Fruit fly (Drosophila melanogaster): ENCODE measurements around the gene CG46448.

CG46448 gene

dm6 chr2L:2348479-2348878 is 43.0 kb upstream of the CG46448 start (continued):
- TF ChIP-seq cas (GFP tag; IDR thresholded peaks at IDR 0.05): no peak
- no peak for TF ChIP-seq CG7745 (tag; optimal IDR thresholded peaks at IDR 0.05)
- no peak for TF ChIP-seq chm (GFP tag; IDR thresholded peaks at IDR 0.05)
- no peak for TF ChIP-seq Atf3 (GFP tag; optimal IDR thresholded peaks at IDR 0.05)
- no peak for TF ChIP-seq Ets65A (GFP tag)
- peak; percentile 33 for TF ChIP-seq CG13775 (GFP tag; optimal IDR thresholded peaks at IDR 0.05)
- TF ChIP-seq aop (GFP tag; IDR thresholded peaks at IDR 0.05): no peak
- TF ChIP-seq CG9215 (GFP tag; IDR thresholded peaks at IDR 0.05): no peak
- no peak for TF ChIP-seq CG11398 (GFP tag; optimal IDR thresholded peaks at IDR 0.05)
- no peak for TF ChIP-seq otp (GFP tag; IDR thresholded peaks at IDR 0.05)
- no peak for TF ChIP-seq chn (GFP tag; optimal IDR thresholded peaks at IDR 0.05)
- TF ChIP-seq Elba2 (GFP tag; optimal IDR thresholded peaks at IDR 0.05): no peak
- TF ChIP-seq CG16863 (GFP tag; optimal IDR thresholded peaks at IDR 0.05): no peak
- TF ChIP-seq CG17568 (GFP tag; optimal IDR thresholded peaks at IDR 0.05): no peak
- TF ChIP-seq H2.0 (GFP tag; IDR thresholded peaks at IDR 0.05): 0 out of 2 replicates have a peak, but pooled peaks have one; percentile 13
- TF ChIP-seq CG12659 (GFP tag; optimal IDR thresholded peaks at IDR 0.05): peak; percentile 24
- no peak for TF ChIP-seq Fer1 (GFP tag; optimal IDR thresholded peaks at IDR 0.05)
- no peak for TF ChIP-seq CG8765 (GFP tag; IDR thresholded peaks at IDR 0.05)
- no peak for TF ChIP-seq CG1529 (GFP tag; optimal IDR thresholded peaks at IDR 0.05)
- no peak for TF ChIP-seq CG14860 (GFP tag; IDR thresholded peaks at IDR 0.05; ENCODE audit: partially characterized antibody)
- TF ChIP-seq D19A (tag; optimal IDR thresholded peaks at IDR 0.05): no peak
- TF ChIP-seq Lhr (GFP tag; optimal IDR thresholded peaks at IDR 0.05): no peak
- TF ChIP-seq Atf-2 (GFP tag; optimal IDR thresholded peaks at IDR 0.05): no peak
- no peak for TF ChIP-seq CG4854 (GFP tag; optimal IDR thresholded peaks at IDR 0.05)
- no peak for TF ChIP-seq Lpt (GFP tag; optimal IDR thresholded peaks at IDR 0.05)
- TF ChIP-seq CG10431 (GFP tag; optimal IDR thresholded peaks at IDR 0.05): no peak
- no peak for TF ChIP-seq Lim3 (GFP tag; IDR thresholded peaks at IDR 0.05)
- peak; percentile 38 for TF ChIP-seq bcd (GFP tag; optimal IDR thresholded peaks at IDR 0.05)
- no peak for TF ChIP-seq CG18476 (GFP tag; optimal IDR thresholded peaks at IDR 0.05)
- no peak for TF ChIP-seq gsb (GFP tag; IDR thresholded peaks at IDR 0.05)
- TF ChIP-seq pb (GFP tag; optimal IDR thresholded peaks at IDR 0.05): no peak
- TF ChIP-seq Jarid2 (GFP tag; optimal IDR thresholded peaks at IDR 0.05): no peak
- TF ChIP-seq Camta (GFP tag; optimal IDR thresholded peaks at IDR 0.05): no peak
- TF ChIP-seq H15 (GFP tag; IDR thresholded peaks at IDR 0.05): no peak
- no peak for TF ChIP-seq CG17359 (tag; optimal IDR thresholded peaks at IDR 0.05)
- no peak for TF ChIP-seq Doc3 (GFP tag; IDR thresholded peaks at IDR 0.05; ENCODE audit: partially characterized antibody)
- no peak for TF ChIP-seq E2f1 (GFP tag; IDR thresholded peaks at IDR 0.05)
- peak; percentile 53 for TF ChIP-seq CG7556 (GFP tag; optimal IDR thresholded peaks at IDR 0.05)
- no peak for TF ChIP-seq ssp (GFP tag; IDR thresholded peaks at IDR 0.05)
- TF ChIP-seq CG33557 (GFP tag; optimal IDR thresholded peaks at IDR 0.05): no peak
- TF ChIP-seq Sin3A (optimal IDR thresholded peaks at IDR 0.05): no peak
- TF ChIP-seq onecut (GFP tag; IDR thresholded peaks at IDR 0.05): no peak
- no peak for TF ChIP-seq CG10462 (GFP tag; optimal IDR thresholded peaks at IDR 0.05)
- TF ChIP-seq CG5180 (GFP tag; optimal IDR thresholded peaks at IDR 0.05): no peak
- no peak for TF ChIP-seq CG2199 (GFP tag; IDR thresholded peaks at IDR 0.05)
- TF ChIP-seq ab (GFP tag; optimal IDR thresholded peaks at IDR 0.05): no peak
- no peak for TF ChIP-seq CG18764 (GFP tag; optimal IDR thresholded peaks at IDR 0.05)
- no peak for TF ChIP-seq CG10321 (GFP tag; IDR thresholded peaks at IDR 0.05)
- TF ChIP-seq CG3407 (GFP tag; optimal IDR thresholded peaks at IDR 0.05): no peak
- TF ChIP-seq Blimp-1 (GFP tag; optimal IDR thresholded peaks at IDR 0.05): no peak
- no peak for TF ChIP-seq Dfd (GFP tag; optimal IDR thresholded peaks at IDR 0.05)
- TF ChIP-seq crp (GFP tag; optimal IDR thresholded peaks at IDR 0.05): no peak
- no peak for TF ChIP-seq sug (tag; optimal IDR thresholded peaks at IDR 0.05)

Data from whole organism, embryonic.